Fruit fly (Drosophila melanogaster): ENCODE results near the gene CG10466.

DNA sequence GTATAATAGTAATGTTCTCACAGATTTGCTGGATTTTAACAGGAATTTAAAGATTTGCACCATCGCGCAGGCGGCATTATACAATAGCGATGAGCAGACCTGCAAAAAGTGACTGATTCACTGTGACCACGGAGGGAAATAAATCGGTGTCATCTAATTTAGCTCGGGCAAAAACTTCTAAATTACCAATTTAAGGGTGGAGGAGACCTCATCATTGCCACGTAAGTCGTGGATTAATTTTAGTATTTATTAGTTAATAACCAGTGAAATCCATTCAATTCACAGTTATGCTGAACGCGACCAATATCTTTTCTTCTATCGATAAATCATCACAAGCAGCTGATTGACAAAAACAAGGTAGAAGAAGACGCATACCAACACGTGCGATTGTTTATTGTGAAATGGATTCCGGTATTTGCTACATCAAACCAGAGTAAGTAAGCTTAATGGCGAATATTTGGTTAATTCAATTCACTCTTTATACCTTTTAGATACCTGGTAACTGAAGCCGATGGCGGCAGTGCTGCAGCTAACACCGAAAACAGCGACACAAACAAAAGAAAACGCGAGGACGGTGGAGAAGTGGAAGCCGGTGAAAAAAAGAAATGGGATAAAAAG, 33.3 kb upstream of the CG10466 start, which contains the start of the genes CG10628 and Dus3:
- TF ChIP-seq Dll (optimal IDR thresholded peaks at IDR 0.05) = no peak
- no peak for TF ChIP-seq psq (optimal IDR thresholded peaks at IDR 0.05)
- no peak for TF ChIP-seq CG8478 (optimal IDR thresholded peaks at IDR 0.05)
- no peak for TF ChIP-seq pan (optimal IDR thresholded peaks at IDR 0.05)
- no peak for TF ChIP-seq EcR (GFP tag; optimal IDR thresholded peaks at IDR 0.05)
- TF ChIP-seq usp (GFP tag; optimal IDR thresholded peaks at IDR 0.05) = no peak
